Worm (Caenorhabditis elegans) whole organism, late embryonic: ENCODE measurements around the gene snf-7.

Experiments
- ceh-2 ChIP-seq: sonication (generic microtip); optimal IDR thresholded peaks from 2 replicates; lab custom pipeline; 2016; ENCODE audit warnings: missing genotype, missing genetic modification characterization, missing compliant biosample characterization
- ceh-9 ChIP-seq: sonication (generic microtip); optimal IDR thresholded peaks from 2 replicates; lab custom pipeline; 2016; ENCODE audit warnings: mild to moderate bottlenecking, missing genetic modification characterization, inconsistent platforms, missing compliant biosample characterization
- dmd-4 ChIP-seq: sonication (generic microtip); optimal IDR thresholded peaks from 2 replicates; lab custom pipeline; 2016; ENCODE audit warnings: borderline replicate concordance, missing genetic modification characterization, missing compliant biosample characterization
- fkh-10 ChIP-seq: fragments of 150-350 bp; optimal IDR thresholded peaks from 2 replicates; lab custom pipeline; 2014; ENCODE audit warnings: missing biosample characterization, missing genetic modification reagents, missing genetic modification characterization
- hlh-13 ChIP-seq: fragments of 200-800 bp; sonication (Bioruptor generic); optimal IDR thresholded peaks from 2 replicates; lab custom pipeline; 2018; ENCODE audit warnings: mild to moderate bottlenecking, missing genetic modification characterization, missing compliant biosample characterization
- hlh-30 ChIP-seq: sonication (generic microtip); optimal IDR thresholded peaks from 2 replicates; lab custom pipeline; 2017; ENCODE audit warnings: antibody characterized with exemption, missing genetic modification characterization, missing compliant biosample characterization; ENCODE audit not compliant: insufficient read depth
- hlh-6 ChIP-seq: sonication (generic microtip); optimal IDR thresholded peaks from 2 replicates; lab custom pipeline; 2016; ENCODE audit warnings: missing genotype, missing genetic modification characterization, missing compliant biosample characterization
- nhr-11 ChIP-seq: fragments of 150-350 bp; optimal IDR thresholded peaks from 2 replicates; lab custom pipeline; 2014; ENCODE audit warnings: missing biosample characterization, missing genetic modification characterization
- tbx-2 ChIP-seq: sonication (generic microtip); optimal IDR thresholded peaks from 2 replicates; lab custom pipeline; 2016; ENCODE audit warnings: missing genetic modification characterization, missing compliant biosample characterization

DNA sequence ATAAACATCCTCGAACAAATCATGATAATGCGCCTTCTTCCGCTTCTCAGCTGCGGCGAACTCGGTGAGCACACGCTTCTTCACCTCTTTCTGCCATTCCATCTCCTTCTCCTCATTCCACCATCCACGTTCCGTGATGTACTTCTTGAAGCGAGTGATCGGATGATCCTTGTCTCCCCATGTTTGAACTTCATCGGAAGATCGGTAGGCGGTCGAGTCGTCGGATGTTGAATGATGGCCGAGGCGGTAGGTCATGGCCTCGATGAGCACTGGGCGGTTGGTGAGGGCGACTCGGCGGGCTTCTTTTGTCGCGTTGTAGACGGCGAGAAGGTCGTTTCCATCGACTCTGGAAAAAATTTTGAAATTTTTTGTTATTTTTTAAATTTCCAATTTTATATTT is 36.9 kb upstream of the snf-7 start:
- TF ChIP-seq hlh-6 (tag; lab: Kevin White, UChicago) (no peak), ceh-9 (no peak), dmd-4 (no peak), tbx-2 (tag; lab: Kevin White, UChicago) (no peak), ceh-2 (tag; lab: Kevin White, UChicago) (no peak), hlh-30 (no peak), hlh-13 (GFP tag; lab: Kevin White, UChicago) (no peak), nhr-11 (tag; lab: Kevin White, UChicago) (no peak), fkh-10 (GFP tag; lab: Kevin White, UChicago) (no peak)
